Worm (Caenorhabditis elegans): ENCODE data around the gene ZK262.8.

DNA sequence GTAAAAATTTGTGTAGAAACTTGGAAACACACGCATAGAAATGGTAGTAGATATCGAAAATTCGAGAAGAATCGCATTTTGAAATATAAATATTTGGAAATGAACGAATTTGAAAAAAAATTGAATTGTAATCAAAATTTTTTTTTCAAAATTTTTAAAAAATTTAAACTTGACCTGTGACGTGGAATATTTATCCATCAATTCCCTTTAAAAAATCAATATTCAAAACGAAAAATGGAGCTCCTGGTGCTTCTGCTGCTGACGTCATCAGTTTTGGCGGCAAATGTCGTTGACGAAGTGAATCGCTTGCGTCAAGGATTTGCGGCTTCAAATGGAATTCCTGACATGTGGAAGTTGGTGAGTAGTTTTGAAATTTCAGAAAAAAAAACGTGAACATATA, 49.1 kb upstream of the ZK262.8 start, which contains the start of the genes Y51A2B.4 and Y51A2B.5:
- TF ChIP-seq dpl-1 (GFP tag; optimal IDR thresholded peaks at IDR 0.05) (no peak), F49E8.2 (tag; optimal IDR thresholded peaks at IDR 0.05; ENCODE audit: insufficient read depth) (no peak), tbx-9 (tag; optimal IDR thresholded peaks at IDR 0.05; ENCODE audit: borderline replicate concordance) (no peak), zfh-2 (GFP tag; conservative IDR thresholded peaks at IDR 0.05) (no peak), nhr-120 (GFP tag; IDR thresholded peaks at IDR 0.05) (no peak), ets-4 (GFP tag; optimal IDR thresholded peaks at IDR 0.05) (no peak), nfya-1 (tag; optimal IDR thresholded peaks at IDR 0.05; ENCODE audit: borderline replicate concordance, insufficient read depth) (no peak), ceh-40 (GFP tag; IDR thresholded peaks at IDR 0.05) (no peak), aptf-2 (GFP tag; conservative IDR thresholded peaks at IDR 0.05) (no peak), snpc-1.1 (tag; optimal IDR thresholded peaks at IDR 0.05; ENCODE audit: insufficient read depth) (no peak), hrde-1 (tag; optimal IDR thresholded peaks at IDR 0.05; ENCODE audit: borderline replicate concordance) (no peak), rec-8 (tag; optimal IDR thresholded peaks at IDR 0.05) (no peak)

All from whole organism, young adult.